Fruit fly (Drosophila melanogaster) whole organism, embryonic: Measurements from ENCODE around the gene CG18428.
A peak's percentile ranks its signal among the peaks of the same experiment; 100 is the strongest.

Experiments used
- ATbp ChIP-seq: fragments of 200-800 bp; sonication (Bioruptor generic); optimal IDR thresholded peaks from 2 replicates; lab custom pipeline; 2017; ENCODE audit warnings: missing biosample characterization, mild to moderate bottlenecking, missing genetic modification characterization, missing genetic modification reagents
- CG1024 ChIP-seq: fragments of 200-800 bp; sonication (Bioruptor generic); IDR thresholded peaks from 2 replicates; pipeline ENCODE4 v1.3.6; 2022; ENCODE audit warnings: missing biosample characterization, missing genetic modification characterization
- CG10543 ChIP-seq: fragments of 200-800 bp; sonication (Bioruptor generic); optimal IDR thresholded peaks from 3 replicates; lab custom pipeline; 2017; ENCODE audit warnings: missing biosample characterization, mild to moderate bottlenecking, missing genetic modification characterization, moderate library complexity
- CG10979 ChIP-seq: fragments of 200-800 bp; sonication (Bioruptor generic); optimal IDR thresholded peaks from 2 replicates; lab custom pipeline; 2018; ENCODE audit warnings: missing biosample characterization, mild to moderate bottlenecking, missing genetic modification characterization, moderate library complexity
- CG11504 ChIP-seq: fragments of 200-800 bp; sonication (Bioruptor generic); optimal IDR thresholded peaks from 3 replicates; lab custom pipeline; 2019; ENCODE audit warnings: missing biosample characterization, mild to moderate bottlenecking, missing genetic modification characterization, moderate library complexity
- CG11560 ChIP-seq: fragments of 200-800 bp; sonication (Bioruptor generic); IDR thresholded peaks from 3 replicates; pipeline ENCODE4 v1.3.6; 2022; ENCODE audit warnings: missing biosample characterization, missing genetic modification characterization
- CG14710 ChIP-seq: fragments of 200-800 bp; sonication (Bioruptor generic); optimal IDR thresholded peaks from 3 replicates; lab custom pipeline; 2019; ENCODE audit warnings: missing biosample characterization, mild to moderate bottlenecking, missing genetic modification characterization, moderate library complexity
- CG15696 ChIP-seq: fragments of 200-800 bp; sonication (Bioruptor generic); optimal IDR thresholded peaks from 2 replicates; lab custom pipeline; 2019; ENCODE audit warnings: missing biosample characterization, mild to moderate bottlenecking, missing genetic modification characterization, moderate library complexity
- CG17186 ChIP-seq: fragments of 200-800 bp; sonication (Bioruptor generic); optimal IDR thresholded peaks from 3 replicates; lab custom pipeline; 2017; ENCODE audit warnings: missing biosample characterization, missing genetic modification reagents, missing genetic modification characterization
- CG17568 ChIP-seq: fragments of 200-800 bp; sonication (Bioruptor generic); optimal IDR thresholded peaks from 2 replicates; lab custom pipeline; 2018; ENCODE audit warnings: missing biosample characterization, mild to moderate bottlenecking, missing genetic modification characterization, moderate library complexity
- CG17912 ChIP-seq: fragments of 200-800 bp; sonication (Bioruptor generic); optimal IDR thresholded peaks from 2 replicates; lab custom pipeline; 2018; ENCODE audit warnings: missing biosample characterization, mild to moderate bottlenecking, missing genetic modification characterization
- CG18011 ChIP-seq: fragments of 200-800 bp; sonication (Bioruptor generic); optimal IDR thresholded peaks from 2 replicates; lab custom pipeline; 2017; ENCODE audit warnings: missing biosample characterization, missing genetic modification characterization, mild to moderate bottlenecking, moderate library complexity, missing genotype
- CG18764 ChIP-seq: fragments of 200-800 bp; sonication (Bioruptor generic); optimal IDR thresholded peaks from 3 replicates; lab custom pipeline; 2016; ENCODE audit warnings: missing biosample characterization, missing genetic modification characterization
- CG30403 ChIP-seq: fragments of 200-800 bp; sonication (Bioruptor generic); optimal IDR thresholded peaks from 3 replicates; lab custom pipeline; 2016; ENCODE audit warnings: missing biosample characterization, missing genetic modification characterization
- CG31365 ChIP-seq: fragments of 200-800 bp; sonication (Bioruptor generic); optimal IDR thresholded peaks from 2 replicates; lab custom pipeline; 2018; ENCODE audit warnings: missing biosample characterization, mild to moderate bottlenecking, missing genetic modification characterization
- CG3838 ChIP-seq: fragments of 200-800 bp; sonication (Bioruptor generic); optimal IDR thresholded peaks from 3 replicates; lab custom pipeline; 2016; ENCODE audit warnings: missing biosample characterization, missing genetic modification characterization
- CG4617 ChIP-seq: fragments of 200-800 bp; sonication (Bioruptor generic); optimal IDR thresholded peaks from 3 replicates; lab custom pipeline; 2016; ENCODE audit warnings: missing biosample characterization, missing genetic modification characterization, borderline replicate concordance
- CG5245 ChIP-seq: fragments of 200-800 bp; sonication (Bioruptor generic); optimal IDR thresholded peaks from 3 replicates; lab custom pipeline; 2016; ENCODE audit warnings: missing biosample characterization, missing genetic modification characterization
- CG6254 ChIP-seq: fragments of 200-800 bp; sonication (Bioruptor generic); optimal IDR thresholded peaks from 3 replicates; lab custom pipeline; 2017; ENCODE audit warnings: mild to moderate bottlenecking, missing biosample characterization, missing genetic modification reagents, missing genetic modification characterization
- CG6765 ChIP-seq: fragments of 200-800 bp; sonication (Bioruptor generic); optimal IDR thresholded peaks from 3 replicates; lab custom pipeline; 2017; ENCODE audit warnings: missing biosample characterization, mild to moderate bottlenecking, missing genetic modification characterization
- CG7839 ChIP-seq: fragments of 200-800 bp; sonication (Bioruptor generic); optimal IDR thresholded peaks from 3 replicates; lab custom pipeline; 2018; ENCODE audit warnings: missing biosample characterization, mild to moderate bottlenecking, missing genetic modification characterization, moderate library complexity
- CG8359 ChIP-seq: fragments of 200-800 bp; sonication (Bioruptor generic); optimal IDR thresholded peaks from 2 replicates; lab custom pipeline; 2017; ENCODE audit warnings: missing biosample characterization, mild to moderate bottlenecking, missing genetic modification characterization, borderline replicate concordance
- CHES-1-like ChIP-seq: fragments of 200-800 bp; sonication (Bioruptor generic); optimal IDR thresholded peaks from 2 replicates; lab custom pipeline; 2016; ENCODE audit warnings: missing biosample characterization, missing genetic modification characterization
- Chrac-16 ChIP-seq: fragments of 200-800 bp; sonication (Bioruptor generic); optimal IDR thresholded peaks from 3 replicates; lab custom pipeline; 2016; ENCODE audit warnings: missing biosample characterization, missing genetic modification characterization
- D ChIP-seq, 2 experiments: fragments of 200-800 bp in 1 of 2; fragments of >200 bp in 1 of 2; sonication (Bioruptor generic) in 1 of 2; optimal IDR thresholded peaks; 2 replicates in 1 of 2; 3 replicates in 1 of 2; lab custom pipeline; 2017; ENCODE audit warnings: mild to moderate bottlenecking in 1 of 2, missing biosample characterization in 1 of 2, missing genetic modification characterization in 1 of 2, missing genetic modification reagents in 1 of 2
- Dp ChIP-seq: fragments of 200-800 bp; sonication (Bioruptor generic); optimal IDR thresholded peaks from 2 replicates; lab custom pipeline; 2018; ENCODE audit warnings: missing biosample characterization, mild to moderate bottlenecking, missing genetic modification characterization, moderate library complexity
- Fer2 ChIP-seq: fragments of 200-800 bp; sonication (Bioruptor generic); optimal IDR thresholded peaks from 2 replicates; lab custom pipeline; 2018; ENCODE audit warnings: missing biosample characterization, mild to moderate bottlenecking, missing genetic modification characterization, moderate library complexity
- GATAe ChIP-seq: fragments of 200-800 bp; sonication (Bioruptor generic); conservative IDR thresholded peaks from 2 replicates; pipeline ENCODE4 v1.3.6; 2022; ENCODE audit warnings: missing biosample characterization, missing genetic modification characterization
- Hmr ChIP-seq: fragments of 200-800 bp; sonication (Bioruptor generic); optimal IDR thresholded peaks from 3 replicates; lab custom pipeline; 2017; ENCODE audit warnings: mild to moderate bottlenecking, missing biosample characterization, missing genetic modification reagents, missing genetic modification characterization
- Hr3 ChIP-seq: fragments of 200-800 bp; sonication (Bioruptor generic); optimal IDR thresholded peaks from 3 replicates; lab custom pipeline; 2016; ENCODE audit warnings: missing biosample characterization, missing genetic modification characterization
- Lpt ChIP-seq: fragments of >200 bp; optimal IDR thresholded peaks from 2 replicates; lab custom pipeline; 2018; ENCODE audit warnings: missing biosample characterization, missing genetic modification characterization
- Mad ChIP-seq: fragments of 200-800 bp; sonication (Bioruptor generic); optimal IDR thresholded peaks from 2 replicates; lab custom pipeline; 2016; ENCODE audit warnings: missing biosample characterization, missing genetic modification characterization
- Med ChIP-seq: fragments of 200-800 bp; sonication (Bioruptor generic); peaks from one replicate; lab custom pipeline; 2016; ENCODE audit warnings: missing biosample characterization, missing genetic modification characterization, mild to moderate bottlenecking, inconsistent platforms, moderate library complexity
- Meics ChIP-seq: fragments of 200-800 bp; sonication (Bioruptor generic); optimal IDR thresholded peaks from 2 replicates; lab custom pipeline; 2017; ENCODE audit warnings: missing biosample characterization, mild to moderate bottlenecking, missing genetic modification characterization
- NfI ChIP-seq: fragments of 200-800 bp; sonication (Bioruptor generic); optimal IDR thresholded peaks from 3 replicates; lab custom pipeline; 2018; ENCODE audit warnings: missing biosample characterization, mild to moderate bottlenecking, missing genetic modification characterization, moderate library complexity
- Ravus ChIP-seq: fragments of 200-800 bp; sonication (Bioruptor generic); IDR thresholded peaks from 2 replicates; pipeline ENCODE4 v1.3.6; 2022; ENCODE audit warnings: missing biosample characterization, missing genetic modification characterization
- Spps ChIP-seq: fragments of 200-800 bp; sonication (Bioruptor generic); optimal IDR thresholded peaks from 2 replicates; lab custom pipeline; 2018; ENCODE audit warnings: missing biosample characterization, mild to moderate bottlenecking, missing genetic modification characterization
- bab2 ChIP-seq: fragments of 200-800 bp; sonication (Bioruptor generic); optimal IDR thresholded peaks from 2 replicates; lab custom pipeline; 2016; ENCODE audit warnings: missing biosample characterization, missing genetic modification characterization
- chif ChIP-seq, 2 experiments: fragments of 200-800 bp; sonication (Bioruptor generic); optimal IDR thresholded peaks; 3 replicates each; lab custom pipeline; 2016; ENCODE audit warnings: missing biosample characterization in 2 of 2, missing genetic modification characterization in 2 of 2
- ems ChIP-seq: fragments of 200-800 bp; sonication (Bioruptor generic); optimal IDR thresholded peaks from 3 replicates; lab custom pipeline; 2016; ENCODE audit warnings: missing biosample characterization, missing genetic modification characterization
- gro ChIP-seq: fragments of 200-800 bp; sonication (Bioruptor generic); optimal IDR thresholded peaks from 2 replicates; lab custom pipeline; 2016; ENCODE audit warnings: missing biosample characterization, missing genetic modification characterization
- kay ChIP-seq: fragments of 200-800 bp; sonication (Bioruptor generic); optimal IDR thresholded peaks from 2 replicates; lab custom pipeline; 2016; ENCODE audit warnings: missing biosample characterization, missing genetic modification characterization
- ken ChIP-seq: fragments of 200-800 bp; sonication (Bioruptor generic); IDR thresholded peaks from 3 replicates; pipeline ENCODE4 v1.3.6; 2022; ENCODE audit warnings: missing biosample characterization, missing genetic modification characterization
- p53 ChIP-seq: fragments of 200-800 bp; sonication (Bioruptor generic); optimal IDR thresholded peaks from 2 replicates; lab custom pipeline; 2016; ENCODE audit warnings: missing biosample characterization, missing genetic modification characterization
- pzg ChIP-seq: fragments of 200-800 bp; sonication (Bioruptor generic); optimal IDR thresholded peaks from 3 replicates; lab custom pipeline; 2018; ENCODE audit warnings: missing biosample characterization, mild to moderate bottlenecking, missing genetic modification characterization, moderate library complexity
- sens ChIP-seq: fragments of 200-800 bp; sonication (Bioruptor generic); peaks from one replicate; lab custom pipeline; 2016; ENCODE audit warnings: missing biosample characterization, missing genetic modification characterization
- tio ChIP-seq: fragments of 200-800 bp; sonication (Bioruptor generic); optimal IDR thresholded peaks from 2 replicates; lab custom pipeline; 2017; ENCODE audit warnings: missing biosample characterization, missing genetic modification characterization, inconsistent platforms
- tll ChIP-seq, 2 experiments: fragments of 200-800 bp in 1 of 2; fragments of >200 bp in 1 of 2; sonication (Bioruptor generic) in 1 of 2; optimal IDR thresholded peaks; 2 replicates each; lab custom pipeline; 2017 to 2019; ENCODE audit warnings: missing biosample characterization in 2 of 2, missing genetic modification characterization in 2 of 2, mild to moderate bottlenecking in 1 of 2, moderate library complexity in 1 of 2
- tx ChIP-seq: fragments of 200-800 bp; sonication (Bioruptor generic); optimal IDR thresholded peaks from 2 replicates; lab custom pipeline; 2016; ENCODE audit warnings: missing biosample characterization, missing genetic modification characterization

Gene CG18428

dm6 chr3R:24106059-24106631, 3.0 kb upstream of the CG18428 start (continued):
- TF ChIP-seq Fer2 (tag; lab: Kevin White, UChicago), result peak; percentile 19
- peak; percentile 4 for TF ChIP-seq CG10543 (GFP tag; lab: Kevin White, UChicago)
- no peak for TF ChIP-seq ken
- peak; percentile 47 for TF ChIP-seq ATbp
- TF ChIP-seq tx (GFP tag; lab: Kevin White, UChicago), result peak; percentile 11
- TF ChIP-seq CG18011 (GFP tag; lab: Kevin White, UChicago), result peak; percentile 64
- TF ChIP-seq ems (GFP tag; lab: Kevin White, UChicago), result peak; percentile 65
- no peak for TF ChIP-seq Lpt (GFP tag; lab: Kevin White, UChicago)
- peak; percentile 67 for TF ChIP-seq NfI (GFP tag; lab: Kevin White, UChicago)
- peak; percentile 5 for TF ChIP-seq CG17912 (GFP tag; lab: Kevin White, UChicago)
- no peak for TF ChIP-seq CG6765
- no peak for TF ChIP-seq CG11560
- TF ChIP-seq gro (GFP tag; lab: Kevin White, UChicago), result peak; percentile 69
- no peak for TF ChIP-seq CG17186 (GFP tag; lab: Kevin White, UChicago)
- TF ChIP-seq CG17568, result peak; percentile 73
- peak; percentile 18 for TF ChIP-seq CHES-1-like (GFP tag; lab: Kevin White, UChicago)
- no peak for TF ChIP-seq CG8359 (GFP tag; lab: Kevin White, UChicago)
- TF ChIP-seq CG4617, result peak; percentile 11
- TF ChIP-seq Ravus (GFP tag; lab: Robert Waterston, UW), result no peak
- peak; percentile 34 for TF ChIP-seq Chrac-16 (GFP tag; lab: Kevin White, UChicago)
- peak; percentile 55 for TF ChIP-seq CG10979 (tag; lab: Kevin White, UChicago)
- TF ChIP-seq CG14710 (tag; lab: Kevin White, UChicago), result peak; percentile 17
- TF ChIP-seq CG6254, result peak; percentile 40
- TF ChIP-seq pzg (GFP tag; lab: Kevin White, UChicago), result peak; percentile 11
- no peak for TF ChIP-seq bab2 (GFP tag; lab: Kevin White, UChicago)
- peak; percentile 42 for TF ChIP-seq CG18764 (GFP tag; lab: Kevin White, UChicago)
- peak; percentile 2 for TF ChIP-seq p53 (GFP tag; lab: Kevin White, UChicago)
- peak; percentile 62 for TF ChIP-seq CG30403 (GFP tag; lab: Kevin White, UChicago)
- TF ChIP-seq D (optimal IDR thresholded peaks at IDR 0.05; lab: Kevin White, UChicago), result no peak
- TF ChIP-seq D (GFP tag; optimal IDR thresholded peaks at IDR 0.05; lab: Kevin White, UChicago), result peak; percentile 30
- TF ChIP-seq Hmr (GFP tag; lab: Kevin White, UChicago), result peak; percentile 50
- no peak for TF ChIP-seq GATAe (GFP tag; lab: Robert Waterston, UW)
- TF ChIP-seq Spps (tag; lab: Kevin White, UChicago), result no peak
- peak; percentile 36 for TF ChIP-seq CG31365 (tag; lab: Kevin White, UChicago)
- TF ChIP-seq Med (GFP tag; lab: Kevin White, UChicago), result peak; percentile 94
- no peak for TF ChIP-seq tll (GFP tag; optimal IDR thresholded peaks at IDR 0.05; lab: Kevin White, UChicago)
- TF ChIP-seq Meics (GFP tag; lab: Kevin White, UChicago), result peak; percentile 28
- TF ChIP-seq Dp, result peak; percentile 76
- no peak for TF ChIP-seq CG15696 (tag; lab: Kevin White, UChicago)
- peak; percentile 50 for TF ChIP-seq CG5245 (GFP tag; lab: Kevin White, UChicago)
- TF ChIP-seq tio (GFP tag; lab: Kevin White, UChicago), result peak; percentile 7
- peak; percentile 39 for TF ChIP-seq CG3838 (GFP tag; lab: Kevin White, UChicago)
- peak; percentile 35 for TF ChIP-seq CG7839 (tag; lab: Kevin White, UChicago)
- TF ChIP-seq Hr3 (GFP tag; lab: Kevin White, UChicago), result peak; percentile 21
- peak; percentile 91 for TF ChIP-seq sens
- TF ChIP-seq Mad (GFP tag; lab: Kevin White, UChicago), result peak; percentile 49
- peak in 1 of 2 experiments; percentile 9 for TF ChIP-seq chif (GFP tag; optimal IDR thresholded peaks at IDR 0.05; lab: Kevin White, UChicago)
- TF ChIP-seq CG11504 (tag; lab: Kevin White, UChicago), result peak; percentile 32
- no peak for TF ChIP-seq CG1024 (GFP tag; lab: Robert Waterston, UW)
- peak; percentile 14 for TF ChIP-seq kay (GFP tag; lab: Kevin White, UChicago)
